Worm (Caenorhabditis elegans) whole organism, L3 larva: Measurements from ENCODE around the gene C01B10.9.

Experiments used
- aly-2 ChIP-seq: fragments of 150-350 bp; optimal IDR thresholded peaks from 2 replicates; lab custom pipeline; 2014; ENCODE audit warnings: missing biosample characterization, missing genetic modification characterization
- elt-2 ChIP-seq: sonication (generic microtip); optimal IDR thresholded peaks from 2 replicates; lab custom pipeline; 2016; ENCODE audit warnings: missing genetic modification reagents, mild to moderate bottlenecking, missing genetic modification characterization, missing compliant biosample characterization
- elt-3 ChIP-seq, 3 experiments: fragments of 150-350 bp in 1 of 3; sonication (generic microtip) in 2 of 3; optimal IDR thresholded peaks; 2 replicates in 2 of 3; 4 replicates in 1 of 3; lab custom pipeline; 2014 to 2017; ENCODE audit warnings: missing biosample characterization in 3 of 3, missing genetic modification characterization in 3 of 3
- fkh-10 ChIP-seq: sonication (generic microtip); optimal IDR thresholded peaks from 2 replicates; lab custom pipeline; 2017; ENCODE audit warnings: missing biosample characterization, missing genetic modification reagents, missing genetic modification characterization
- fos-1 ChIP-seq: fragments of 150-350 bp; optimal IDR thresholded peaks from 2 replicates; lab custom pipeline; 2014; ENCODE audit warnings: missing biosample characterization, missing genetic modification characterization
- jun-1 ChIP-seq: fragments of 150-350 bp; optimal IDR thresholded peaks from 2 replicates; lab custom pipeline; 2014; ENCODE audit warnings: missing biosample characterization, missing genetic modification reagents, missing genetic modification characterization
- nhr-11 ChIP-seq: fragments of 150-350 bp; optimal IDR thresholded peaks from 2 replicates; lab custom pipeline; 2014; ENCODE audit warnings: missing biosample characterization, missing genetic modification characterization
- unc-62 ChIP-seq: fragments of 150-350 bp; sonication (generic microtip); optimal IDR thresholded peaks from 4 replicates; lab custom pipeline; 2014; ENCODE audit warnings: missing biosample characterization, missing genetic modification reagents, missing genetic modification characterization

DNA sequence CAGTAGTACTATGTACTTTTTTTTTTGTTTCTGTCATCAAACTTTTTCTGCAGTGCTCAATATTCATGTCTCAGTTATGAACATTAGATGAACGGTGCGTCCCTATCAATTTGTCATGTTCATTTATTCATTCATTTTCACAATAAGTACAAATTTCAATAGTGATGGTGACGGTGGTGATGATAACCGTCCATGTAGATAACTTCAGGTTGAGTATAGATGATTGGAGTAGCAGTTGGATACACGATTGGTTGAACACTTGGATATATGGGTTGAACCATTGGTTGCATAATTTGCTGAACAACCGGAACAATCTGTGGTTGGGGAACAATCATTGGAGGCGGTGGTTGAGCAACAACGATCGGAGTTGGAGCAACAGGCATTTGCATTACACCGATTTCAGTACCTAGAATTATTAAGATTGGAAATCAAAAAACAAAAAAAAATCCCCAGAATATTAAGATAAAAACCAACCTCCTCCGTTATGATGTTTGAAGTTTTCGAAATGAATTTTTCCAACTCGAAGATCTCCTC lies 43.9 kb upstream of the C01B10.9 start:
- no peak for TF ChIP-seq elt-3 (tag; optimal IDR thresholded peaks at IDR 0.05; lab: Kevin White, UChicago)
- TF ChIP-seq elt-2: no peak
- TF ChIP-seq aly-2 (tag; lab: Kevin White, UChicago): no peak
- TF ChIP-seq jun-1: no peak
- TF ChIP-seq unc-62: no peak
- no peak for TF ChIP-seq fos-1 (tag; lab: Kevin White, UChicago)
- TF ChIP-seq fkh-10: no peak
- TF ChIP-seq nhr-11 (tag; lab: Kevin White, UChicago): no peak
